Fruit fly (Drosophila melanogaster): ENCODE measurements around the gene Uxt.

Gene Uxt

DNA sequence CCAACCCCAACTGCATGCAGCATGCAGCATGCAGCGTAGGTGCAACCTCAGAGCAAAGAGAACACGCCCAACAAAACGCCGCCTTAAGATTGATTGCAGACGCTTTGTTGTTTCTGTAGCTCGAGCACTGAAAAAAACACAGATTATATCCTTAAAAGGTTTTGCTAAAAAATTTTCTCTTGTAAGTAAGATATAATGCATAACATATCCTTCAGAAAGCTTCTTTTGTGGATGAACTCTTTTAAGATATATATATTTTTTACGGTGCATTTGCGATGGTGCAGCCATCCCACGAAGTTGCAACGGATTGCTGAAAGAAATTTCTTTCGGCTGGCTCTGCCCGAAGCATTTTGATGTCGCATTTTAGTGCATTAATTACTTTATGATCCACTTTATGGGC is 19.4 kb downstream of the Uxt start (continued):
- TF ChIP-seq CG6792 (GFP tag; optimal IDR thresholded peaks at IDR 0.05) (peak; percentile 62), Gug (GFP tag; IDR thresholded peaks at IDR 0.05) (no peak), Hr4 (GFP tag; optimal IDR thresholded peaks at IDR 0.05) (peak; percentile 27), CG34406 (GFP tag; optimal IDR thresholded peaks at IDR 0.05) (peak; percentile 29), CG10631 (GFP tag; optimal IDR thresholded peaks at IDR 0.05) (peak; percentile 60), lz (GFP tag; optimal IDR thresholded peaks at IDR 0.05) (peak; percentile 59), CG31627 (GFP tag; optimal IDR thresholded peaks at IDR 0.05) (peak; percentile 60), Smox (GFP tag; optimal IDR thresholded peaks at IDR 0.05) (peak; percentile 71), Eip78C (GFP tag) (peak; percentile 74), CG7368 (GFP tag; optimal IDR thresholded peaks at IDR 0.05) (peak; percentile 18), Ets21C (GFP tag; optimal IDR thresholded peaks at IDR 0.05) (peak; percentile 46), CG1621 (tag; optimal IDR thresholded peaks at IDR 0.05) (no peak), CG3032 (tag; optimal IDR thresholded peaks at IDR 0.05) (peak; percentile 27), Hr38 (GFP tag; optimal IDR thresholded peaks at IDR 0.05) (no peak), Sox14 (GFP tag; optimal IDR thresholded peaks at IDR 0.05) (peak; percentile 34), CG6163 (GFP tag; IDR thresholded peaks at IDR 0.05) (peak; percentile 53; the same call in 2 of the 3 replicates), achi (GFP tag; optimal IDR thresholded peaks at IDR 0.05) (peak; percentile 44), fd85E (GFP tag; optimal IDR thresholded peaks at IDR 0.05) (no peak), CG8119 (GFP tag; IDR thresholded peaks at IDR 0.05) (no peak), CG6854 (GFP tag; optimal IDR thresholded peaks at IDR 0.05) (peak; percentile 25), CG9139 (GFP tag; optimal IDR thresholded peaks at IDR 0.05) (no peak), acj6 (GFP tag; optimal IDR thresholded peaks at IDR 0.05) (peak; percentile 57), Met (GFP tag; optimal IDR thresholded peaks at IDR 0.05) (peak; percentile 76), CG15336 (GFP tag; IDR thresholded peaks at IDR 0.05) (peak; percentile 28; the same call in 1 of the 2 replicates), vri (GFP tag; optimal IDR thresholded peaks at IDR 0.05) (peak; percentile 1), CG3919 (GFP tag; optimal IDR thresholded peaks at IDR 0.05) (peak; percentile 62), dsx (GFP tag; optimal IDR thresholded peaks at IDR 0.05; ENCODE audit: poor library complexity, severe bottlenecking) (peak; percentile 36), dac (GFP tag; optimal IDR thresholded peaks at IDR 0.05) (no peak), CG8632 (GFP tag; optimal IDR thresholded peaks at IDR 0.05) (peak; percentile 39), Sox102F (GFP tag; optimal IDR thresholded peaks at IDR 0.05) (peak; percentile 65), CG10669 (GFP tag; optimal IDR thresholded peaks at IDR 0.05) (peak; percentile 24), pdm3 (GFP tag; optimal IDR thresholded peaks at IDR 0.05) (peak; percentile 58), Sox15 (GFP tag; optimal IDR thresholded peaks at IDR 0.05) (no peak), Eip75B (GFP tag; optimal IDR thresholded peaks at IDR 0.05) (peak; percentile 65), Ets96B (tag; optimal IDR thresholded peaks at IDR 0.05) (peak; percentile 21), topi (GFP tag; optimal IDR thresholded peaks at IDR 0.05) (peak; percentile 66), CG6276 (GFP tag; optimal IDR thresholded peaks at IDR 0.05) (no peak), CG4318 (GFP tag; optimal IDR thresholded peaks at IDR 0.05) (no peak), fkh (GFP tag; optimal IDR thresholded peaks at IDR 0.05) (no peak), svp (GFP tag) (peak; percentile 86), CG11294 (GFP tag; IDR thresholded peaks at IDR 0.05) (no peak)

DNA sequence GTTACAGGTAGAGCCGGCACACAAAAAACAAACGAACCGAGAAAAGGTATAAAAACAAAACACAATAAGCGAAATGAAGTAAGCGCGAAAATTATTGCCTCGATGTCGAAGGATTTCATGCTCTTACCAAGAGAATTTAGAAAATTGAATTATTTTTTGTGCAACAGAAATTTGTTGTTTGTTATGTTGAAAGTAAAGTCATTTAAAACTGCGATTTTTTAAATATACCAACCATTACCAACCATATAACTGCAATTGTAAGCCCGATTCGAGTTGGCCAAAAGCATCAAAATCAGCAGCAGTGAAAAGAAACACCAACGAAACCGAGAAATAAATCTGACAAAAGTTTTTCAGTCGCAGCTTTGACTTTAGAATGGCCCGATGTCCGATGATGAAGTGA is 24.6 kb downstream of the Uxt start:
- peak; percentile 23 for TF ChIP-seq CG6792 (GFP tag; optimal IDR thresholded peaks at IDR 0.05)
- TF ChIP-seq CG8632 (GFP tag; optimal IDR thresholded peaks at IDR 0.05) = no peak
- TF ChIP-seq vri (GFP tag; optimal IDR thresholded peaks at IDR 0.05) = peak; percentile 28
- no peak for TF ChIP-seq CG10669 (GFP tag; optimal IDR thresholded peaks at IDR 0.05)
- TF ChIP-seq esn (GFP tag; optimal IDR thresholded peaks at IDR 0.05) = peak; percentile 58
- peak; percentile 11 for TF ChIP-seq Eip75B (GFP tag; optimal IDR thresholded peaks at IDR 0.05)
- TF ChIP-seq CG34406 (GFP tag; optimal IDR thresholded peaks at IDR 0.05) = peak; percentile 20
- peak; percentile 27 for TF ChIP-seq cyc (GFP tag; optimal IDR thresholded peaks at IDR 0.05)
- peak; percentile 63 for TF ChIP-seq lz (GFP tag; optimal IDR thresholded peaks at IDR 0.05)
- no peak for TF ChIP-seq eg (GFP tag; IDR thresholded peaks at IDR 0.05)
- peak; percentile 33 for TF ChIP-seq Ets21C (GFP tag; optimal IDR thresholded peaks at IDR 0.05)
- TF ChIP-seq pdm3 (GFP tag; optimal IDR thresholded peaks at IDR 0.05) = no peak
- TF ChIP-seq CG4318 (GFP tag; optimal IDR thresholded peaks at IDR 0.05) = no peak
- peak; percentile 59 for TF ChIP-seq Met (GFP tag; optimal IDR thresholded peaks at IDR 0.05)
- TF ChIP-seq Sox102F (GFP tag; optimal IDR thresholded peaks at IDR 0.05) = peak; percentile 54
- peak; percentile 84 for TF ChIP-seq svp (GFP tag)
- TF ChIP-seq Eip93F (GFP tag; optimal IDR thresholded peaks at IDR 0.05) = peak; percentile 25
- peak; percentile 6 for TF ChIP-seq acj6 (GFP tag; optimal IDR thresholded peaks at IDR 0.05)
- TF ChIP-seq Sox15 (GFP tag; optimal IDR thresholded peaks at IDR 0.05) = peak; percentile 2
- TF ChIP-seq CG32006 (GFP tag; optimal IDR thresholded peaks at IDR 0.05) = no peak
- peak; percentile 57 for TF ChIP-seq Hr39 (GFP tag; optimal IDR thresholded peaks at IDR 0.05)
- TF ChIP-seq Smox (GFP tag; optimal IDR thresholded peaks at IDR 0.05) = peak; percentile 17
- TF ChIP-seq Blimp-1 (GFP tag; optimal IDR thresholded peaks at IDR 0.05) = peak; percentile 22
- no peak for TF ChIP-seq CG6854 (GFP tag; optimal IDR thresholded peaks at IDR 0.05)
- TF ChIP-seq OdsH (GFP tag; optimal IDR thresholded peaks at IDR 0.05) = peak; percentile 32
- TF ChIP-seq topi (GFP tag; optimal IDR thresholded peaks at IDR 0.05) = peak; percentile 47
- peak; percentile 28 for TF ChIP-seq CG31627 (GFP tag; optimal IDR thresholded peaks at IDR 0.05)
- TF ChIP-seq fd59A (GFP tag; optimal IDR thresholded peaks at IDR 0.05) = no peak

All from whole organism, prepupa.